Fruit fly (Drosophila melanogaster) whole organism, embryonic: ENCODE data around the gene Cad88C.

Experiments used
- ATbp ChIP-seq: fragments of 200-800 bp; sonication (Bioruptor generic); optimal IDR thresholded peaks from 2 replicates; lab custom pipeline; 2017; ENCODE audit warnings: missing biosample characterization, mild to moderate bottlenecking, missing genetic modification characterization, missing genetic modification reagents
- Atf-2 ChIP-seq: fragments of 200-800 bp; sonication (Bioruptor generic); optimal IDR thresholded peaks from 2 replicates; lab custom pipeline; 2016; ENCODE audit warnings: missing biosample characterization, missing genetic modification characterization
- Bdp1 ChIP-seq: fragments of 200-800 bp; sonication (Bioruptor generic); optimal IDR thresholded peaks from 3 replicates; lab custom pipeline; 2016; ENCODE audit warnings: missing biosample characterization, missing genetic modification characterization
- CG12391 ChIP-seq: fragments of 200-800 bp; sonication (Bioruptor generic); optimal IDR thresholded peaks from 3 replicates; lab custom pipeline; 2018; ENCODE audit warnings: missing biosample characterization, mild to moderate bottlenecking, missing genetic modification characterization, moderate library complexity
- CG13287 ChIP-seq: fragments of 200-800 bp; sonication (Bioruptor generic); IDR thresholded peaks from 2 replicates; pipeline ENCODE4 v1.3.6; 2022; ENCODE audit warnings: missing biosample characterization, missing genetic modification characterization; ENCODE audit not compliant: partially characterized antibody
- CG16815 ChIP-seq: fragments of 200-800 bp; sonication (Bioruptor generic); optimal IDR thresholded peaks from 3 replicates; lab custom pipeline; 2017; ENCODE audit warnings: missing biosample characterization, mild to moderate bottlenecking, missing genetic modification characterization
- CG17186 ChIP-seq: fragments of 200-800 bp; sonication (Bioruptor generic); optimal IDR thresholded peaks from 3 replicates; lab custom pipeline; 2017; ENCODE audit warnings: missing biosample characterization, missing genetic modification reagents, missing genetic modification characterization
- CG17912 ChIP-seq: fragments of 200-800 bp; sonication (Bioruptor generic); optimal IDR thresholded peaks from 2 replicates; lab custom pipeline; 2018; ENCODE audit warnings: missing biosample characterization, mild to moderate bottlenecking, missing genetic modification characterization
- CG18619 ChIP-seq: fragments of 200-800 bp; sonication (Bioruptor generic); optimal IDR thresholded peaks from 3 replicates; lab custom pipeline; 2017; ENCODE audit warnings: missing biosample characterization, mild to moderate bottlenecking, missing genetic modification characterization
- CG2712 ChIP-seq: fragments of 200-800 bp; optimal IDR thresholded peaks from 3 replicates; lab custom pipeline; 2019; ENCODE audit warnings: missing biosample characterization, mild to moderate bottlenecking, missing genetic modification characterization, moderate library complexity
- CG30403 ChIP-seq: fragments of 200-800 bp; sonication (Bioruptor generic); optimal IDR thresholded peaks from 3 replicates; lab custom pipeline; 2016; ENCODE audit warnings: missing biosample characterization, missing genetic modification characterization
- CG3407 ChIP-seq: fragments of 200-800 bp; sonication (Bioruptor generic); optimal IDR thresholded peaks from 2 replicates; lab custom pipeline; 2018; ENCODE audit warnings: missing biosample characterization, mild to moderate bottlenecking, missing genetic modification characterization
- CG3847 ChIP-seq: fragments of 200-800 bp; sonication (Bioruptor generic); IDR thresholded peaks from 2 replicates; pipeline ENCODE4 v1.3.6; 2022; ENCODE audit warnings: missing biosample characterization, missing genetic modification characterization
- CG4282 ChIP-seq: fragments of 200-800 bp; sonication (Bioruptor generic); optimal IDR thresholded peaks from 2 replicates; lab custom pipeline; 2016; ENCODE audit warnings: missing biosample characterization, missing genetic modification characterization
- CG4360 ChIP-seq: fragments of 200-800 bp; sonication (Bioruptor generic); IDR thresholded peaks from 2 replicates; pipeline ENCODE4 v1.3.6; 2022; ENCODE audit warnings: missing biosample characterization, missing genetic modification characterization
- CG4424 ChIP-seq: fragments of 200-800 bp; sonication (Bioruptor generic); optimal IDR thresholded peaks from 3 replicates; lab custom pipeline; 2016; ENCODE audit warnings: missing biosample characterization, missing genetic modification characterization
- CG4617 ChIP-seq: fragments of 200-800 bp; sonication (Bioruptor generic); optimal IDR thresholded peaks from 3 replicates; lab custom pipeline; 2016; ENCODE audit warnings: missing biosample characterization, missing genetic modification characterization, borderline replicate concordance
- CG6272 ChIP-seq: fragments of 200-800 bp; sonication (Bioruptor generic); IDR thresholded peaks from 2 replicates; pipeline ENCODE4 v1.3.6; 2022; ENCODE audit warnings: missing biosample characterization, missing genetic modification characterization
- CG7556 ChIP-seq: fragments of 200-800 bp; sonication (Bioruptor generic); optimal IDR thresholded peaks from 2 replicates; lab custom pipeline; 2017; ENCODE audit warnings: missing biosample characterization, mild to moderate bottlenecking, missing genetic modification characterization
- CG7786 ChIP-seq: fragments of 200-800 bp; sonication (Bioruptor generic); optimal IDR thresholded peaks from 2 replicates; lab custom pipeline; 2016; ENCODE audit warnings: missing biosample characterization, missing genetic modification characterization
- Dbx ChIP-seq: fragments of 200-800 bp; sonication (Bioruptor generic); IDR thresholded peaks from 3 replicates; pipeline ENCODE4 v1.3.6; 2022; ENCODE audit warnings: missing biosample characterization, missing genetic modification characterization
- Dll ChIP-seq: fragments of 200-800 bp; sonication (Bioruptor generic); IDR thresholded peaks from 4 replicates; pipeline ENCODE4 v1.3.6; 2022; ENCODE audit warnings: missing biosample characterization, missing genetic modification characterization; ENCODE audit not compliant: partially characterized antibody
- Hsf ChIP-seq: fragments of 200-800 bp; sonication (Bioruptor generic); optimal IDR thresholded peaks from 3 replicates; lab custom pipeline; 2016; ENCODE audit warnings: missing biosample characterization, missing genetic modification characterization
- Lpt ChIP-seq: fragments of >200 bp; optimal IDR thresholded peaks from 2 replicates; lab custom pipeline; 2018; ENCODE audit warnings: missing biosample characterization, missing genetic modification characterization
- NC2β ChIP-seq: fragments of 200-800 bp; sonication (Bioruptor generic); optimal IDR thresholded peaks from 2 replicates; lab custom pipeline; 2016; ENCODE audit warnings: missing biosample characterization, missing genetic modification characterization
- Neu2 ChIP-seq: fragments of 200-800 bp; sonication (Bioruptor generic); optimal IDR thresholded peaks from 3 replicates; lab custom pipeline; 2016; ENCODE audit warnings: missing biosample characterization, missing genetic modification characterization, borderline replicate concordance
- Six4 ChIP-seq: fragments of 200-800 bp; sonication (Bioruptor generic); optimal IDR thresholded peaks from 2 replicates; lab custom pipeline; 2016; ENCODE audit warnings: missing biosample characterization, missing genetic modification characterization
- Sox102F ChIP-seq: fragments of 200-800 bp; sonication (Bioruptor generic); optimal IDR thresholded peaks from 2 replicates; lab custom pipeline; 2018; ENCODE audit warnings: missing biosample characterization, mild to moderate bottlenecking, missing genetic modification characterization, moderate library complexity
- Usf ChIP-seq: fragments of 200-800 bp; sonication (Bioruptor generic); optimal IDR thresholded peaks from 2 replicates; lab custom pipeline; 2017; ENCODE audit warnings: missing genotype, missing biosample characterization, missing genetic modification characterization
- az2 ChIP-seq: fragments of 200-800 bp; sonication (Bioruptor generic); optimal IDR thresholded peaks from 3 replicates; lab custom pipeline; 2016; ENCODE audit warnings: missing biosample characterization, missing genetic modification characterization
- bsh ChIP-seq, 2 experiments: fragments of 200-800 bp; sonication (Bioruptor generic); optimal IDR thresholded peaks; 2 replicates each; lab custom pipeline; 2017 to 2018; ENCODE audit warnings: mild to moderate bottlenecking in 2 of 2, missing biosample characterization in 2 of 2, missing genetic modification characterization in 2 of 2, moderate library complexity in 1 of 2
- cg ChIP-seq: fragments of 200-800 bp; sonication (Bioruptor generic); optimal IDR thresholded peaks from 3 replicates; lab custom pipeline; 2019; ENCODE audit warnings: missing biosample characterization, mild to moderate bottlenecking, missing genetic modification characterization, moderate library complexity
- chinmo ChIP-seq: fragments of 200-800 bp; sonication (Bioruptor generic); IDR thresholded peaks from 4 replicates; pipeline ENCODE4 v1.3.6; 2022; ENCODE audit warnings: missing biosample characterization, missing genetic modification characterization; ENCODE audit not compliant: partially characterized antibody
- chn ChIP-seq: fragments of 200-800 bp; sonication (Bioruptor generic); optimal IDR thresholded peaks from 2 replicates; lab custom pipeline; 2016; ENCODE audit warnings: missing biosample characterization, missing genetic modification characterization
- fd96Cb ChIP-seq: fragments of 200-800 bp; sonication (Bioruptor generic); optimal IDR thresholded peaks from 2 replicates; lab custom pipeline; 2018; ENCODE audit warnings: missing biosample characterization, mild to moderate bottlenecking, missing genetic modification characterization, moderate library complexity
- gce ChIP-seq: fragments of 200-800 bp; sonication (Bioruptor generic); IDR thresholded peaks from 3 replicates; pipeline ENCODE4 v1.3.6; 2022; ENCODE audit warnings: missing biosample characterization, missing genetic modification characterization
- gro ChIP-seq: fragments of 200-800 bp; sonication (Bioruptor generic); optimal IDR thresholded peaks from 2 replicates; lab custom pipeline; 2016; ENCODE audit warnings: missing biosample characterization, missing genetic modification characterization
- h ChIP-seq: fragments of >200 bp; optimal IDR thresholded peaks from 2 replicates; lab custom pipeline; 2017
- ind ChIP-seq: fragments of 200-800 bp; sonication (Bioruptor generic); optimal IDR thresholded peaks from 3 replicates; lab custom pipeline; 2016; ENCODE audit warnings: missing biosample characterization, missing genetic modification characterization
- lbe ChIP-seq: fragments of 200-800 bp; sonication (Bioruptor generic); optimal IDR thresholded peaks from 2 replicates; lab custom pipeline; 2016; ENCODE audit warnings: missing biosample characterization, mild to moderate bottlenecking, missing genetic modification characterization
- maf-S ChIP-seq: fragments of 200-800 bp; sonication (Bioruptor generic); optimal IDR thresholded peaks from 2 replicates; lab custom pipeline; 2016; ENCODE audit warnings: missing biosample characterization, missing genetic modification characterization
- mld ChIP-seq: fragments of 200-800 bp; sonication (Bioruptor generic); IDR thresholded peaks from 3 replicates; pipeline ENCODE4 v1.3.6; 2022; ENCODE audit warnings: missing biosample characterization, missing genetic modification characterization; ENCODE audit not compliant: partially characterized antibody
- peb ChIP-seq: fragments of 200-800 bp; sonication (Bioruptor generic); IDR thresholded peaks from 2 replicates; pipeline ENCODE4 v1.3.6; 2022; ENCODE audit warnings: missing biosample characterization, missing genetic modification characterization
- prd ChIP-seq, 3 experiments: fragments of >200 bp in 2 of 3; fragments of 200-800 bp in 1 of 3; sonication (Bioruptor generic) in 1 of 3; optimal IDR thresholded peaks in 2 of 3; IDR thresholded peaks in 1 of 3; 2 replicates in 2 of 3; 3 replicates in 1 of 3; pipeline versions ENCODE4 v1.3.6 to Lab custom; 2017 to 2022; ENCODE audit warnings: missing biosample characterization in 1 of 3, missing genetic modification characterization in 1 of 3
- rib ChIP-seq: fragments of 200-800 bp; sonication (Bioruptor generic); IDR thresholded peaks from 2 replicates; pipeline ENCODE4 v1.3.6; 2022; ENCODE audit warnings: missing biosample characterization, missing genetic modification characterization
- seq ChIP-seq: fragments of 200-800 bp; sonication (Bioruptor generic); IDR thresholded peaks from 2 replicates; pipeline ENCODE4 v1.3.6; 2022; ENCODE audit warnings: missing biosample characterization, missing genetic modification characterization
- trem ChIP-seq: fragments of 200-800 bp; optimal IDR thresholded peaks from 3 replicates; lab custom pipeline; 2019; ENCODE audit warnings: missing biosample characterization, mild to moderate bottlenecking, missing genetic modification characterization, moderate library complexity
- twi ChIP-seq: fragments of 200-800 bp; optimal IDR thresholded peaks from 2 replicates; lab custom pipeline; 2019; ENCODE audit warnings: missing biosample characterization, mild to moderate bottlenecking, missing genetic modification characterization, moderate library complexity
- unpg ChIP-seq: fragments of 200-800 bp; sonication (Bioruptor generic); optimal IDR thresholded peaks from 3 replicates; lab custom pipeline; 2018; ENCODE audit warnings: missing biosample characterization, mild to moderate bottlenecking, missing genetic modification characterization, moderate library complexity
- z ChIP-seq: fragments of 200-800 bp; sonication (Bioruptor generic); IDR thresholded peaks from 3 replicates; pipeline ENCODE4 v1.3.6; 2022; ENCODE audit warnings: missing biosample characterization, missing genetic modification characterization

Cad88C gene

DNA sequence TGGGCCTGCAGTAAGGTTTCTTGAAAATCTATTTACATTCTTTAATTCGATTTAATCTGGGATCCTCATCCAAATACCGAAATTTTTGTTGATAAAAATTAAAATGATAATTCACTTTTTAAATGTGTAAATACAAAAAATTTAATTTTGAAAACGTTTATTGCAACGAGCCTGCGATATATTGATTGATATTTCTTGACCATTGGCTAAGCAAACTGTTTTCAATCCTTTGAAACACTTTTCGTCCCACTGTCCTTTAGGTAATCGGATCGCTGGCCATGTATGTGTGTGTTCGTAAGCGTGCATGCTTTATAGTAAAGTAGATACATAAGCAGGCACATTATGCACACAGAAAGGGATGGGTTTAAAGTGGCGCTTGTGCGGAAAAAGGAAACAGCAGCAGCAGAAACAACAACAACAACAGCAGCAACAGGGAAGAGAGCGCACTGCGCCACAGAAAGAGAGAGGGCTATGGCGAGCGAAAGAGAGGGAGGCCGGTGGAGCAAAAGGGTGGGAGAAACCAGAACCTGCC, 6.1 kb upstream of the Cad88C start (continued):
- TF ChIP-seq chinmo = peak; percentile 42; the same call in 1 of the 4 replicates
- peak; percentile 14 for TF ChIP-seq CG3407 (GFP tag; lab: Kevin White, UChicago)
- 0 out of 3 replicates have a peak, but pooled peaks have one; percentile 3 for TF ChIP-seq mld (GFP tag; lab: Robert Waterston, UW)
- no peak for TF ChIP-seq h (lab: Kevin White, UChicago)
- peak; percentile 78 for TF ChIP-seq CG16815 (GFP tag; lab: Kevin White, UChicago)
- peak; percentile 26 for TF ChIP-seq Usf (GFP tag; lab: Kevin White, UChicago)
- TF ChIP-seq gro (GFP tag; lab: Kevin White, UChicago) = no peak
- TF ChIP-seq Six4 (GFP tag; lab: Kevin White, UChicago) = peak; percentile 58
- TF ChIP-seq CG3847 (GFP tag; lab: Robert Waterston, UW) = no peak
- TF ChIP-seq CG4282 = peak; percentile 69
- TF ChIP-seq CG12391 (tag; lab: Kevin White, UChicago) = peak; percentile 70
- 0 out of 2 replicates have a peak, but pooled peaks have one; percentile 46 for TF ChIP-seq rib (GFP tag; lab: Robert Waterston, UW)
- no peak for TF ChIP-seq unpg (GFP tag; lab: Kevin White, UChicago)
- TF ChIP-seq CG4617 (GFP tag; lab: Kevin White, UChicago) = no peak
- no peak for TF ChIP-seq CG17186 (GFP tag; lab: Kevin White, UChicago)
- TF ChIP-seq CG7786 = peak; percentile 38
- peak; percentile 13; the same call in 1 of the 2 replicates for TF ChIP-seq peb (GFP tag; lab: Robert Waterston, UW)
- peak; percentile 61 for TF ChIP-seq Atf-2
- TF ChIP-seq Dll = 0 out of 4 replicates have a peak, but pooled peaks have one; percentile 14
- TF ChIP-seq NC2β = no peak
- TF ChIP-seq seq = no peak
- TF ChIP-seq CG6272 (GFP tag; lab: Robert Waterston, UW) = no peak
- no peak for TF ChIP-seq CG13287
- peak; percentile 79 for TF ChIP-seq CG7556 (GFP tag; lab: Kevin White, UChicago)
- TF ChIP-seq az2 (GFP tag; lab: Kevin White, UChicago) = peak; percentile 61
- TF ChIP-seq Hsf (GFP tag; lab: Kevin White, UChicago) = peak; percentile 57
- TF ChIP-seq Lpt (GFP tag; lab: Kevin White, UChicago) = no peak
- 0 out of 3 replicates have a peak, but pooled peaks have one; percentile 13 for TF ChIP-seq z
- TF ChIP-seq CG30403 (GFP tag; lab: Kevin White, UChicago) = peak; percentile 62
- TF ChIP-seq Bdp1 (GFP tag; lab: Kevin White, UChicago) = no peak
- peak; percentile 55 for TF ChIP-seq cg (GFP tag; lab: Kevin White, UChicago)
- TF ChIP-seq CG18619 (GFP tag; lab: Kevin White, UChicago) = peak; percentile 15
- no peak for TF ChIP-seq CG17912 (GFP tag; lab: Kevin White, UChicago)
- TF ChIP-seq Dbx (GFP tag; lab: Robert Waterston, UW) = no peak
- TF ChIP-seq CG2712 (tag; lab: Kevin White, UChicago) = peak; percentile 84
- peak; percentile 57 for TF ChIP-seq chn (GFP tag; lab: Kevin White, UChicago)
- peak; percentile 9 for TF ChIP-seq ind (GFP tag; lab: Kevin White, UChicago)
- no peak for TF ChIP-seq gce (GFP tag; lab: Robert Waterston, UW)
- TF ChIP-seq ATbp (GFP tag; lab: Kevin White, UChicago) = peak; percentile 9
- TF ChIP-seq bsh (GFP tag; optimal IDR thresholded peaks at IDR 0.05; lab: Kevin White, UChicago) = peak; percentile 78 to 80
- TF ChIP-seq Neu2 (GFP tag; lab: Kevin White, UChicago) = no peak
- no peak for TF ChIP-seq prd (optimal IDR thresholded peaks at IDR 0.05; lab: Kevin White, UChicago)
- peak; percentile 53; the same call in 2 of the 3 replicates for TF ChIP-seq prd (GFP tag; IDR thresholded peaks at IDR 0.05; lab: Robert Waterston, UW)
- peak; percentile 11 for TF ChIP-seq twi (tag; lab: Kevin White, UChicago)
- TF ChIP-seq trem (tag; lab: Kevin White, UChicago) = peak; percentile 26
- peak; percentile 48 for TF ChIP-seq CG4424
- TF ChIP-seq Sox102F (GFP tag; lab: Kevin White, UChicago) = peak; percentile 64
- TF ChIP-seq fd96Cb = peak; percentile 44
- TF ChIP-seq lbe (GFP tag; lab: Kevin White, UChicago) = peak; percentile 56
- TF ChIP-seq maf-S = peak; percentile 12
- TF ChIP-seq CG4360 (GFP tag; lab: Robert Waterston, UW) = peak; percentile 99
